Worm (Caenorhabditis elegans) whole organism, L4 larva: ENCODE data around the gene K01D12.1.

Experiments
- D1046.2 ChIP-seq: fragments of 200-800 bp; sonication (Bioruptor generic); IDR thresholded peaks from 2 replicates; pipeline ENCODE4 v1.3.6; 2022; ENCODE audit warnings: missing genetic modification characterization, missing compliant biosample characterization
- F10B5.3 ChIP-seq: sonication (generic microtip); optimal IDR thresholded peaks from 2 replicates; lab custom pipeline; 2016; ENCODE audit warnings: mild to moderate bottlenecking, missing genetic modification characterization, missing compliant biosample characterization
- F26F4.8 ChIP-seq: fragments of 200-800 bp; sonication (Bioruptor generic); conservative IDR thresholded peaks from 2 replicates; pipeline ENCODE4 v1.3.6; 2022; ENCODE audit warnings: missing genetic modification characterization, missing compliant biosample characterization
- F37D6.2 ChIP-seq: sonication (generic microtip); optimal IDR thresholded peaks from 2 replicates; lab custom pipeline; 2016; ENCODE audit warnings: mild to moderate bottlenecking, missing genetic modification characterization, missing compliant biosample characterization
- T26A8.4 ChIP-seq: fragments of 200-800 bp; sonication (Bioruptor generic); IDR thresholded peaks from 2 replicates; pipeline ENCODE4 v1.3.6; 2022; ENCODE audit warnings: missing genetic modification characterization, missing compliant biosample characterization
- Y48G9A.11 ChIP-seq: fragments of 200-800 bp; sonication (Bioruptor generic); IDR thresholded peaks from 2 replicates; pipeline ENCODE4 v1.3.6; 2022; ENCODE audit warnings: missing genetic modification reagents, missing genetic modification characterization, missing compliant biosample characterization
- ZK337.2 ChIP-seq: fragments of 200-800 bp; sonication (Bioruptor generic); IDR thresholded peaks from 2 replicates; pipeline ENCODE4 v1.3.6; 2022; ENCODE audit warnings: missing genetic modification reagents, missing genetic modification characterization, missing compliant biosample characterization
- ZK546.5 ChIP-seq, 2 experiments: sonication (generic microtip); optimal IDR thresholded peaks; 2 replicates each; lab custom pipeline; 2017; ENCODE audit warnings: missing biosample characterization in 2 of 2, missing genetic modification characterization in 2 of 2
- aha-1 ChIP-seq: fragments of 150-350 bp; peaks from one replicate; lab custom pipeline; 2014; ENCODE audit warnings: missing biosample characterization, missing genetic modification characterization
- arid-1 ChIP-seq: fragments of 200-800 bp; sonication (Bioruptor generic); conservative IDR thresholded peaks from 2 replicates; pipeline ENCODE4 v1.3.6; 2022; ENCODE audit warnings: missing genetic modification reagents, missing genetic modification characterization, missing compliant biosample characterization
- attf-4 ChIP-seq: sonication (generic microtip); optimal IDR thresholded peaks from 3 replicates; lab custom pipeline; 2017; ENCODE audit warnings: missing biosample characterization, missing genetic modification characterization
- ceh-20 ChIP-seq: fragments of 200-800 bp; sonication (Bioruptor generic); IDR thresholded peaks from 2 replicates; pipeline ENCODE4 v1.3.6; 2022; ENCODE audit warnings: missing genetic modification reagents, missing genetic modification characterization, missing compliant biosample characterization
- ceh-32 ChIP-seq: sonication (generic microtip); optimal IDR thresholded peaks from 2 replicates; lab custom pipeline; 2016; ENCODE audit warnings: mild to moderate bottlenecking, missing genetic modification characterization, missing compliant biosample characterization; ENCODE audit not compliant: poor library complexity
- ceh-44 ChIP-seq: fragments of 200-800 bp; sonication (Bioruptor generic); IDR thresholded peaks from 2 replicates; pipeline ENCODE4 v1.3.6; 2022; ENCODE audit warnings: missing genetic modification reagents, missing genetic modification characterization, missing compliant biosample characterization
- ceh-62 ChIP-seq: sonication (generic microtip); optimal IDR thresholded peaks from 2 replicates; lab custom pipeline; 2017; ENCODE audit warnings: missing biosample characterization, missing genetic modification characterization
- ctbp-1 ChIP-seq: fragments of 200-800 bp; sonication (Bioruptor generic); IDR thresholded peaks from 2 replicates; pipeline ENCODE4 v1.3.6; 2022; ENCODE audit warnings: missing genetic modification reagents, missing genetic modification characterization, missing compliant biosample characterization
- daf-16 ChIP-seq, 3 experiments: sonication (generic microtip); optimal IDR thresholded peaks; 2 replicates each; lab custom pipeline; 2016 to 2017; ENCODE audit warnings: missing genetic modification characterization in 3 of 3, missing genetic modification reagents in 3 of 3, mild to moderate bottlenecking in 2 of 3, missing compliant biosample characterization in 2 of 3, missing biosample characterization in 1 of 3, moderate library complexity in 1 of 3
- daf-19 ChIP-seq: fragments of 200-800 bp; sonication (Bioruptor generic); conservative IDR thresholded peaks from 2 replicates; pipeline ENCODE4 v1.3.6; 2022; ENCODE audit warnings: missing genetic modification characterization, missing compliant biosample characterization
- dmd-9 ChIP-seq: fragments of 200-800 bp; sonication (Bioruptor generic); IDR thresholded peaks from 2 replicates; pipeline ENCODE4 v1.3.6; 2022; ENCODE audit warnings: missing genetic modification reagents, missing genetic modification characterization, missing compliant biosample characterization
- duxl-1 ChIP-seq: sonication (generic microtip); optimal IDR thresholded peaks from 2 replicates; lab custom pipeline; 2016; ENCODE audit warnings: mild to moderate bottlenecking, missing genetic modification characterization, moderate library complexity, missing compliant biosample characterization; ENCODE audit not compliant: poor library complexity
- dve-1 ChIP-seq: sonication (generic microtip); optimal IDR thresholded peaks from 2 replicates; lab custom pipeline; 2017; ENCODE audit warnings: antibody characterized with exemption, mild to moderate bottlenecking, missing genetic modification characterization, missing compliant biosample characterization; ENCODE audit not compliant: insufficient read depth
- fkh-10 ChIP-seq: fragments of 150-350 bp; optimal IDR thresholded peaks from 2 replicates; lab custom pipeline; 2014; ENCODE audit warnings: missing biosample characterization, missing genetic modification reagents, missing genetic modification characterization
- hif-1 ChIP-seq, 2 experiments: sonication (generic microtip); optimal IDR thresholded peaks; 2 replicates each; lab custom pipeline; 2016 to 2017; ENCODE audit warnings: missing compliant biosample characterization in 2 of 2, missing genetic modification characterization in 2 of 2, missing genetic modification reagents in 2 of 2, missing genotype in 2 of 2, mild to moderate bottlenecking in 1 of 2
- hlh-30 ChIP-seq: sonication (generic microtip); optimal IDR thresholded peaks from 2 replicates; lab custom pipeline; 2017; ENCODE audit warnings: antibody characterized with exemption, mild to moderate bottlenecking, missing genetic modification characterization, missing compliant biosample characterization; ENCODE audit not compliant: insufficient read depth
- lim-7 ChIP-seq: fragments of 200-800 bp; sonication (Bioruptor generic); IDR thresholded peaks from 2 replicates; pipeline ENCODE4 v1.3.6; 2022; ENCODE audit warnings: missing genetic modification characterization, missing compliant biosample characterization
- lin-15B ChIP-seq: fragments of 150-350 bp; sonication (generic microtip); optimal IDR thresholded peaks from 3 replicates; lab custom pipeline; 2014; ENCODE audit warnings: missing biosample characterization, missing genetic modification characterization
- lin-29 ChIP-seq: fragments of 200-800 bp; sonication (Bioruptor generic); IDR thresholded peaks from 2 replicates; pipeline ENCODE4 v1.3.6; 2022; ENCODE audit warnings: missing genetic modification reagents, missing genetic modification characterization, missing compliant biosample characterization
- lir-3 ChIP-seq: sonication (generic microtip); optimal IDR thresholded peaks from 2 replicates; lab custom pipeline; 2016; ENCODE audit warnings: mild to moderate bottlenecking, missing genetic modification characterization, missing compliant biosample characterization
- lsy-2 ChIP-seq, 2 experiments: fragments of 150-350 bp in 1 of 2; sonication (generic microtip) in 1 of 2; optimal IDR thresholded peaks; 2 replicates each; lab custom pipeline; 2014 to 2017; ENCODE audit warnings: missing biosample characterization in 2 of 2, missing genetic modification characterization in 2 of 2
- madf-5 ChIP-seq, 2 experiments: fragments of 200-800 bp; sonication (Bioruptor generic); IDR thresholded peaks; 2 replicates each; pipeline ENCODE4 v1.3.6; 2022; ENCODE audit warnings: missing compliant biosample characterization in 2 of 2, missing genetic modification characterization in 2 of 2
- mxl-3 ChIP-seq: fragments of 200-800 bp; sonication (Bioruptor generic); optimal IDR thresholded peaks from 2 replicates; lab custom pipeline; 2018; ENCODE audit warnings: mild to moderate bottlenecking, missing genetic modification characterization, missing compliant biosample characterization
- nhr-11 ChIP-seq: fragments of 150-350 bp; optimal IDR thresholded peaks from 2 replicates; lab custom pipeline; 2014; ENCODE audit warnings: missing biosample characterization, missing genetic modification characterization
- nhr-42 ChIP-seq: fragments of 200-800 bp; sonication (Bioruptor generic); IDR thresholded peaks from 2 replicates; pipeline ENCODE4 v1.3.6; 2022; ENCODE audit warnings: missing genetic modification characterization, missing compliant biosample characterization
- nhr-48 ChIP-seq: sonication (generic microtip); optimal IDR thresholded peaks from 2 replicates; lab custom pipeline; 2016; ENCODE audit warnings: mild to moderate bottlenecking, missing genetic modification characterization, missing compliant biosample characterization
- nhr-77 ChIP-seq: fragments of 150-350 bp; optimal IDR thresholded peaks from 2 replicates; lab custom pipeline; 2014; ENCODE audit warnings: missing biosample characterization, missing genetic modification characterization
- pha-4 ChIP-seq, 2 experiments: fragments of 150-350 bp in 1 of 2; fragments of 200-800 bp in 1 of 2; sonication (Bioruptor generic) in 1 of 2; IDR thresholded peaks in 1 of 2; optimal IDR thresholded peaks in 1 of 2; 2 replicates each; pipeline versions ENCODE4 v1.3.6 to Lab custom; 2014 to 2022; ENCODE audit warnings: missing genetic modification characterization in 2 of 2, missing genetic modification reagents in 2 of 2, missing biosample characterization in 1 of 2, missing compliant biosample characterization in 1 of 2
- sdz-12 ChIP-seq: fragments of 200-800 bp; sonication (Bioruptor generic); optimal IDR thresholded peaks from 2 replicates; lab custom pipeline; 2018; ENCODE audit warnings: mild to moderate bottlenecking, missing genetic modification characterization, missing compliant biosample characterization
- set-16 ChIP-seq: fragments of 200-800 bp; sonication (Bioruptor generic); IDR thresholded peaks from 2 replicates; pipeline ENCODE4 v1.3.6; 2022; ENCODE audit warnings: missing genetic modification reagents, missing genetic modification characterization, missing compliant biosample characterization
- unc-39 ChIP-seq: sonication (generic microtip); optimal IDR thresholded peaks from 2 replicates; lab custom pipeline; 2017; ENCODE audit warnings: missing biosample characterization, missing genetic modification characterization
- unc-62 ChIP-seq, 3 experiments: fragments of 150-350 bp in 1 of 3; sonication (generic microtip); optimal IDR thresholded peaks in 2 of 3; peaks in 1 of 3; 1 replicate in 1 of 3; 2 replicates in 2 of 3; lab custom pipeline; 2014 to 2017; ENCODE audit warnings: missing biosample characterization in 3 of 3, missing genetic modification characterization in 3 of 3, missing genetic modification reagents in 3 of 3, missing genotype in 1 of 3
- vab-7 ChIP-seq: fragments of 200-800 bp; sonication (Bioruptor generic); IDR thresholded peaks from 2 replicates; pipeline ENCODE4 v1.3.6; 2022; ENCODE audit warnings: missing genetic modification reagents, missing genetic modification characterization, missing compliant biosample characterization
- zfp-3 ChIP-seq: fragments of 200-800 bp; sonication (Bioruptor generic); conservative IDR thresholded peaks from 2 replicates; pipeline ENCODE4 v1.3.6; 2022; ENCODE audit warnings: missing genetic modification reagents, missing genetic modification characterization, missing compliant biosample characterization
- zip-11 ChIP-seq: fragments of 200-800 bp; sonication (Bioruptor generic); IDR thresholded peaks from 2 replicates; pipeline ENCODE4 v1.3.6; 2022; ENCODE audit warnings: missing genetic modification characterization, missing compliant biosample characterization

The K01D12.1 gene

DNA sequence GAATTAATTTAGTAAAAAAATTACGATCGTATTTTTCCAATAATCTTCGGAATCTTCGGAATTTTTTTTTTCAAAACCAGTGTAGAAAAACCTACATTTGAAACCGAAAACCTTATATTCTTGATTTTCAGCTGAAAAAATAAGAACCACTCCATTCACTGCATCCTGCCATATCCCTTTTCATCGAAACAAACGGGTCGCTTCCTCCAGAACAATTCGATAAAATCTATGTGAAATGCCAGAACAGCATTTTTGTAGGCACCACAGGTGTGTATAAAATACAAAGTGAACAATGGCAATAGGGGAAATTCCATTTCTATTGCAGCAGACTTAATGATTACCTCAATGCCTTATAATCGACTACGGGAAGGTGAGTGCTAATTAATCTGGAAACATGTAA, at the start of gene K01D12.1:
TSS of gene K01D12.1 (plus strand) at position 301 of the 400 bp plus-strand sequence.
- TF ChIP-seq unc-62 (GFP tag; optimal IDR thresholded peaks at IDR 0.05 in 1 of 2; lab: Kevin White, UChicago) (peak in 1 of 2 experiments; percentile 71), unc-62 (tag; optimal IDR thresholded peaks at IDR 0.05; lab: Kevin White, UChicago) (no peak), aha-1 (peak; percentile 70), F37D6.2 (no peak)

DNA sequence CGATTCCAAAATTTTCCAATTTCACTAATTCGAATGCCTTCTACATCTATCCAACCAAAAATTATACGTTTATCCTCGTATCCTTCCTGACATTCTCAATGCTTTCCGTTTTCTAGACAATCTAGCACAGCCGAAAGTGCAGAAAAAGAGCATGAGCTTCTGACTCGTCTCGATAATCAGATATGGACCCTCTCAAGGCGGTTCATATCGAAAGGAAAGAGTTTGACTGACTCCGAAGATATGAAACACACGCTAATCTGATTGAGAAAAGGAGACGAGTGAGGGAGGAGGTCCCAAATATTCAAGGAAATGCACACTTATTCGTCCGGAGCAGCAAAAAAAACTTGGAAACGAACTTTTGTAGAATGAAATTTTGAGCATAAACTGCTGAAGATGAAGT, 48.2 kb upstream of the K01D12.1 start:
- TF ChIP-seq unc-62 (GFP tag; optimal IDR thresholded peaks at IDR 0.05 in 1 of 2; lab: Kevin White, UChicago) (peak in 1 of 2 experiments; percentile 86), unc-62 (tag; optimal IDR thresholded peaks at IDR 0.05; lab: Kevin White, UChicago) (no peak), set-16 (GFP tag; lab: Robert Waterston, UW) (no peak)

DNA sequence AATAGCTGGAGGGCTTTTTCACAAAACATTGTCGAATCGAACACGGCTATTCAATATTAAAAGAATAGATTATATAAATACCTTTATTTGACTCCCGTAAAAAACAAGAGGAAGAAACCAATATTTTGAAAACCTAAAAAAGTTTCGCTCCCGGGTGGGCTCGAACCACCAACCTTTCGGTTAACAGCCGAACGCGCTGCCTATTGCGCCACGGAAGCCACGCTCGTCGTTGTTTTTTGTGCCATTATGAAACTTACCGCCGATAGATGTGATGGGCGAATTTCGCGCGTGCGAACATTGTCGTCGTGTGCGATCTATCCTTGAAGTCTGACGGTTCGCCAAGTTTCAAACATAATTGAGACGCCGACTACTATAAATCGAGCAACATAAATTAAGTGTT, 45.5 kb upstream of the K01D12.1 start:
- no peak for TF ChIP-seq mxl-3 (GFP tag; lab: Kevin White, UChicago)
- TF ChIP-seq nhr-48 (tag; lab: Kevin White, UChicago), result no peak
- 0 out of 2 replicates have a peak, but pooled peaks have one; percentile 5 for TF ChIP-seq D1046.2
- TF ChIP-seq F37D6.2, result no peak
- no peak for TF ChIP-seq lin-15B (tag; lab: Kevin White, UChicago)
- TF ChIP-seq Y48G9A.11 (GFP tag; lab: Robert Waterston, UW), result no peak; the same call in 1 of the 2 replicates
- TF ChIP-seq nhr-42, result no peak
- peak; percentile 37 for TF ChIP-seq sdz-12 (GFP tag; lab: Kevin White, UChicago)
- TF ChIP-seq hif-1 (tag; optimal IDR thresholded peaks at IDR 0.05; lab: Kevin White, UChicago), result peak in 1 of 2 experiments; percentile 24
- no peak for TF ChIP-seq unc-62 (GFP tag; optimal IDR thresholded peaks at IDR 0.05 in 1 of 2; lab: Kevin White, UChicago)
- no peak for TF ChIP-seq unc-62 (tag; optimal IDR thresholded peaks at IDR 0.05; lab: Kevin White, UChicago)
- no peak for TF ChIP-seq ceh-62 (tag; lab: Kevin White, UChicago)
- TF ChIP-seq daf-19 (GFP tag; lab: Robert Waterston, UW), result no peak
- TF ChIP-seq fkh-10 (GFP tag; lab: Kevin White, UChicago), result no peak
- peak; percentile 42 for TF ChIP-seq hlh-30
- 0 out of 2 replicates have a peak, but pooled peaks have one; percentile 22 for TF ChIP-seq ZK337.2 (GFP tag; lab: Robert Waterston, UW)
- TF ChIP-seq ctbp-1 (GFP tag; lab: Robert Waterston, UW), result peak; percentile 68; the same call in 1 of the 2 replicates
- TF ChIP-seq lim-7 (GFP tag; lab: Robert Waterston, UW), result peak; percentile 72
- no peak for TF ChIP-seq ceh-32 (tag; lab: Kevin White, UChicago)
- TF ChIP-seq pha-4 (GFP tag; IDR thresholded peaks at IDR 0.05; lab: Robert Waterston, UW), result peak; percentile 44; the same call in 1 of the 2 replicates
- TF ChIP-seq pha-4 (tag; optimal IDR thresholded peaks at IDR 0.05; lab: Kevin White, UChicago), result no peak
- TF ChIP-seq duxl-1 (tag; lab: Kevin White, UChicago), result no peak
- TF ChIP-seq lsy-2 (tag; optimal IDR thresholded peaks at IDR 0.05; lab: Kevin White, UChicago), result peak in 1 of 2 experiments; percentile 40
- TF ChIP-seq T26A8.4 (GFP tag; lab: Robert Waterston, UW), result no peak
- TF ChIP-seq ceh-44 (GFP tag; lab: Robert Waterston, UW), result peak; percentile 33; the same call in 1 of the 2 replicates
- no peak for TF ChIP-seq attf-4 (tag; lab: Kevin White, UChicago)
- no peak for TF ChIP-seq lin-29
- TF ChIP-seq F26F4.8 (GFP tag; lab: Robert Waterston, UW), result 0 out of 2 replicates have a peak, but pooled peaks have one; percentile 13
- TF ChIP-seq F10B5.3 (tag; lab: Kevin White, UChicago), result peak; percentile 3
- TF ChIP-seq nhr-77, result no peak
- no peak for TF ChIP-seq madf-5 (GFP tag; IDR thresholded peaks at IDR 0.05; lab: Robert Waterston, UW)
- TF ChIP-seq nhr-11 (tag; lab: Kevin White, UChicago), result peak; percentile 10
- TF ChIP-seq zip-11 (GFP tag; lab: Robert Waterston, UW), result no peak
- 0 out of 2 replicates have a peak, but pooled peaks have one; percentile 17 for TF ChIP-seq ceh-20 (GFP tag; lab: Robert Waterston, UW)
- peak; percentile 51; the same call in 1 of the 2 replicates for TF ChIP-seq arid-1 (GFP tag; lab: Robert Waterston, UW)
- TF ChIP-seq zfp-3, result no peak
- no peak for TF ChIP-seq unc-39 (tag; lab: Kevin White, UChicago)
- no peak; the same call in 1 of the 2 replicates for TF ChIP-seq vab-7 (GFP tag; lab: Robert Waterston, UW)
- TF ChIP-seq dve-1, result no peak
- peak in 1 of 2 experiments; percentile 18 for TF ChIP-seq daf-16 (GFP tag; optimal IDR thresholded peaks at IDR 0.05; lab: Kevin White, UChicago)
- TF ChIP-seq daf-16 (tag; optimal IDR thresholded peaks at IDR 0.05; lab: Kevin White, UChicago), result no peak
- 0 out of 2 replicates have a peak, but pooled peaks have one; percentile 56 for TF ChIP-seq dmd-9 (GFP tag; lab: Robert Waterston, UW)
- no peak for TF ChIP-seq ZK546.5 (tag; optimal IDR thresholded peaks at IDR 0.05; lab: Kevin White, UChicago)
- TF ChIP-seq lir-3, result no peak
